Worm (Caenorhabditis elegans): ENCODE measurements around the gene sfrp-1.

DNA sequence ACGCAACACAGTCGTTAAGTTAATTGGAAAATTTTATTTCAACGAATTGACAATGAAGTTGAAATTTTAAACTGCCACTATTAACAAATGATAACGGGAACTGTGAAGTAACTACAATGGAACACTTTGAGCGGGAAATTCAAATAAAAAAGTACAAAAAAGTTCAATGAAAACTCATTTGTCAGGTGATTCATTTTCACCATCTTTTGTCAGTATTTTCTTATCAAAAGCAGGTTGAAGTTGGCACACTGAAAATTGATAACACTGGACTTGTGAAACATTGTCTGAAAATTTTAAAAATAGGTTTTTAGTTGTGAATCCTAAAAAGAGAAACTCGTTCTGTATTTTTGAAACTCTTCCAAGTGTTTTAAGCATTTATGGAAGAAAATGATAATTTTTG is 31.2 kb upstream of the sfrp-1 start:
- no peak for TF ChIP-seq blmp-1 (tag; optimal IDR thresholded peaks at IDR 0.05)
- TF ChIP-seq snpc-4 (tag; optimal IDR thresholded peaks at IDR 0.05), result no peak
- no peak for TF ChIP-seq lsy-2 (tag; optimal IDR thresholded peaks at IDR 0.05)
- TF ChIP-seq ztf-11 (tag; optimal IDR thresholded peaks at IDR 0.05), result no peak
- no peak for TF ChIP-seq hlh-1 (tag; optimal IDR thresholded peaks at IDR 0.05)
- no peak for TF ChIP-seq nhr-76 (tag; optimal IDR thresholded peaks at IDR 0.05)
- no peak for TF ChIP-seq nhr-2 (tag; optimal IDR thresholded peaks at IDR 0.05)
- TF ChIP-seq nhr-12 (tag; optimal IDR thresholded peaks at IDR 0.05), result no peak

All from whole organism, mixed stage, embryonic.